Worm (Caenorhabditis elegans): ENCODE results near the gene fbxa-210.

ce11 chrV:18134378-18134777 lies 9.2 kb downstream of the fbxa-210 start, which contains the start of gene Y37H2A.7:
- TF ChIP-seq lim-7 (GFP tag; IDR thresholded peaks at IDR 0.05) = no peak
- TF ChIP-seq zip-11 (GFP tag; IDR thresholded peaks at IDR 0.05) = no peak
- TF ChIP-seq nhr-25 (tag; optimal IDR thresholded peaks at IDR 0.05; ENCODE audit: borderline replicate concordance, insufficient read depth) = no peak
- TF ChIP-seq dpl-1 (GFP tag; optimal IDR thresholded peaks at IDR 0.05) = no peak
- no peak for TF ChIP-seq lin-13 (GFP tag; optimal IDR thresholded peaks at IDR 0.05)
- no peak for TF ChIP-seq nhr-48 (tag; optimal IDR thresholded peaks at IDR 0.05)
- no peak for TF ChIP-seq dmd-9 (GFP tag; IDR thresholded peaks at IDR 0.05)
- no peak for TF ChIP-seq unc-130 (GFP tag; optimal IDR thresholded peaks at IDR 0.05)
- no peak for TF ChIP-seq cey-2 (tag; optimal IDR thresholded peaks at IDR 0.05; ENCODE audit: borderline replicate concordance, insufficient read depth)
